Fruit fly (Drosophila melanogaster) whole organism, embryonic: Measurements from ENCODE around the gene Ugt305A1.

Experiments
- Bgb ChIP-seq: fragments of 200-800 bp; sonication (Bioruptor generic); IDR thresholded peaks from 2 replicates; pipeline ENCODE4 v1.3.6; 2022; ENCODE audit warnings: missing biosample characterization, missing genetic modification characterization; ENCODE audit not compliant: partially characterized antibody
- Bteb2 ChIP-seq: fragments of 200-800 bp; sonication (Bioruptor generic); optimal IDR thresholded peaks from 2 replicates; lab custom pipeline; 2016; ENCODE audit warnings: missing biosample characterization, missing genetic modification characterization
- CG10543 ChIP-seq: fragments of 200-800 bp; sonication (Bioruptor generic); optimal IDR thresholded peaks from 3 replicates; lab custom pipeline; 2017; ENCODE audit warnings: missing biosample characterization, mild to moderate bottlenecking, missing genetic modification characterization, moderate library complexity
- CG10565 ChIP-seq: fragments of 200-800 bp; sonication (Bioruptor generic); optimal IDR thresholded peaks from 3 replicates; lab custom pipeline; 2016; ENCODE audit warnings: missing biosample characterization, mild to moderate bottlenecking, missing genetic modification characterization
- CG10959 ChIP-seq: fragments of 200-800 bp; sonication (Bioruptor generic); IDR thresholded peaks from 2 replicates; pipeline ENCODE4 v1.3.6; 2022; ENCODE audit warnings: missing biosample characterization, missing genetic modification characterization
- CG11456 ChIP-seq: fragments of 200-800 bp; sonication (Bioruptor generic); IDR thresholded peaks from 3 replicates; pipeline ENCODE4 v1.3.6; 2022; ENCODE audit warnings: missing biosample characterization, missing genetic modification characterization
- CG12071 ChIP-seq: fragments of 200-800 bp; sonication (Bioruptor generic); optimal IDR thresholded peaks from 3 replicates; lab custom pipeline; 2018; ENCODE audit warnings: missing biosample characterization, mild to moderate bottlenecking, missing genetic modification characterization
- CG12236 ChIP-seq: fragments of 200-800 bp; sonication (Bioruptor generic); optimal IDR thresholded peaks from 2 replicates; lab custom pipeline; 2016; ENCODE audit warnings: missing biosample characterization, missing genetic modification characterization
- CG12942 ChIP-seq: fragments of 200-800 bp; sonication (Bioruptor generic); optimal IDR thresholded peaks from 3 replicates; lab custom pipeline; 2016; ENCODE audit warnings: missing biosample characterization, missing genetic modification characterization
- CG13296 ChIP-seq: fragments of 200-800 bp; sonication (Bioruptor generic); optimal IDR thresholded peaks from 3 replicates; lab custom pipeline; 2018; ENCODE audit warnings: missing biosample characterization, mild to moderate bottlenecking, missing genetic modification characterization
- CG14965 ChIP-seq: fragments of 200-800 bp; sonication (Bioruptor generic); optimal IDR thresholded peaks from 2 replicates; lab custom pipeline; 2016; ENCODE audit warnings: missing biosample characterization, missing genetic modification characterization, borderline replicate concordance
- CG31365 ChIP-seq: fragments of 200-800 bp; sonication (Bioruptor generic); optimal IDR thresholded peaks from 2 replicates; lab custom pipeline; 2018; ENCODE audit warnings: missing biosample characterization, mild to moderate bottlenecking, missing genetic modification characterization
- CG34376 ChIP-seq: fragments of 200-800 bp; sonication (Bioruptor generic); optimal IDR thresholded peaks from 2 replicates; lab custom pipeline; 2018; ENCODE audit warnings: missing biosample characterization, mild to moderate bottlenecking, missing genetic modification characterization
- CG34422 ChIP-seq: fragments of 200-800 bp; sonication (Bioruptor generic); IDR thresholded peaks from 3 replicates; pipeline ENCODE4 v1.3.6; 2022; ENCODE audit warnings: missing biosample characterization, missing genetic modification characterization
- CG5180 ChIP-seq: fragments of 200-800 bp; sonication (Bioruptor generic); optimal IDR thresholded peaks from 3 replicates; lab custom pipeline; 2017; ENCODE audit warnings: missing biosample characterization, missing genetic modification characterization, mild to moderate bottlenecking, moderate library complexity, missing genetic modification reagents
- CG6689 ChIP-seq: fragments of 200-800 bp; sonication (Bioruptor generic); IDR thresholded peaks from 2 replicates; pipeline ENCODE4 v1.3.6; 2022; ENCODE audit warnings: missing biosample characterization, missing genetic modification characterization
- CG9609 ChIP-seq: fragments of 200-800 bp; sonication (Bioruptor generic); optimal IDR thresholded peaks from 3 replicates; lab custom pipeline; 2016; ENCODE audit warnings: missing biosample characterization, missing genetic modification characterization
- CG9876 ChIP-seq: fragments of 200-800 bp; sonication (Bioruptor generic); optimal IDR thresholded peaks from 2 replicates; lab custom pipeline; 2016; ENCODE audit warnings: missing biosample characterization, missing genetic modification characterization
- CG9932 ChIP-seq: fragments of 200-800 bp; sonication (Bioruptor generic); IDR thresholded peaks from 2 replicates; pipeline ENCODE4 v1.3.6; 2022; ENCODE audit warnings: missing biosample characterization, missing genetic modification characterization
- CTCF ChIP-seq: fragments of 200-800 bp; sonication (Bioruptor generic); optimal IDR thresholded peaks from 2 replicates; lab custom pipeline; 2017; ENCODE audit warnings: missing biosample characterization, mild to moderate bottlenecking, missing genetic modification characterization, moderate library complexity
- CrebB ChIP-seq: fragments of 200-800 bp; sonication (Bioruptor generic); optimal IDR thresholded peaks from 3 replicates; lab custom pipeline; 2018; ENCODE audit warnings: missing biosample characterization, mild to moderate bottlenecking, missing genetic modification characterization
- Dip2 ChIP-seq: fragments of 200-800 bp; sonication (Bioruptor generic); IDR thresholded peaks from 2 replicates; pipeline ENCODE4 v1.3.6; 2022; ENCODE audit warnings: missing biosample characterization, missing genetic modification characterization
- Dll ChIP-seq: fragments of 200-800 bp; sonication (Bioruptor generic); IDR thresholded peaks from 4 replicates; pipeline ENCODE4 v1.3.6; 2022; ENCODE audit warnings: missing biosample characterization, missing genetic modification characterization; ENCODE audit not compliant: partially characterized antibody
- E2f2 ChIP-seq: fragments of 200-800 bp; sonication (Bioruptor generic); IDR thresholded peaks from 2 replicates; pipeline ENCODE4 v1.3.6; 2022; ENCODE audit warnings: missing biosample characterization, missing genetic modification characterization
- Fer1 ChIP-seq: fragments of 200-800 bp; sonication (Bioruptor generic); optimal IDR thresholded peaks from 2 replicates; lab custom pipeline; 2017; ENCODE audit warnings: missing biosample characterization, mild to moderate bottlenecking, missing genetic modification characterization
- HmgZ ChIP-seq: fragments of 200-800 bp; sonication (Bioruptor generic); optimal IDR thresholded peaks from 2 replicates; lab custom pipeline; 2018; ENCODE audit warnings: missing biosample characterization, mild to moderate bottlenecking, missing genetic modification characterization
- Usf ChIP-seq: fragments of 200-800 bp; sonication (Bioruptor generic); optimal IDR thresholded peaks from 2 replicates; lab custom pipeline; 2017; ENCODE audit warnings: missing genotype, missing biosample characterization, missing genetic modification characterization
- ash1 ChIP-seq: fragments of 200-800 bp; sonication (Bioruptor generic); optimal IDR thresholded peaks from 2 replicates; lab custom pipeline; 2018; ENCODE audit warnings: missing biosample characterization, mild to moderate bottlenecking, missing genetic modification characterization
- bbx ChIP-seq: fragments of 200-800 bp; sonication (Bioruptor generic); IDR thresholded peaks from 2 replicates; pipeline ENCODE4 v1.3.6; 2022; ENCODE audit warnings: missing biosample characterization, missing genetic modification characterization; ENCODE audit not compliant: partially characterized antibody
- bcd ChIP-seq: fragments of 200-800 bp; sonication (Bioruptor generic); optimal IDR thresholded peaks from 2 replicates; lab custom pipeline; 2017; ENCODE audit warnings: missing biosample characterization, mild to moderate bottlenecking, missing genetic modification characterization
- chm ChIP-seq: fragments of 200-800 bp; sonication (Bioruptor generic); IDR thresholded peaks from 2 replicates; pipeline ENCODE4 v1.3.6; 2022; ENCODE audit warnings: missing biosample characterization, missing genetic modification characterization
- dati ChIP-seq: fragments of 200-800 bp; sonication (Bioruptor generic); IDR thresholded peaks from 2 replicates; pipeline ENCODE4 v1.3.6; 2022; ENCODE audit warnings: missing biosample characterization, missing genetic modification characterization
- gem ChIP-seq: fragments of 200-800 bp; sonication (Bioruptor generic); optimal IDR thresholded peaks from 2 replicates; lab custom pipeline; 2019; ENCODE audit warnings: missing biosample characterization, mild to moderate bottlenecking, missing genetic modification characterization, moderate library complexity
- insv ChIP-seq, 2 experiments: fragments of 200-800 bp; sonication (Bioruptor generic); optimal IDR thresholded peaks; 3 replicates each; lab custom pipeline; 2016 to 2018; ENCODE audit warnings: missing biosample characterization in 2 of 2, missing genetic modification characterization in 2 of 2
- kni ChIP-seq: fragments of 200-800 bp; sonication (Bioruptor generic); optimal IDR thresholded peaks from 3 replicates; lab custom pipeline; 2017; ENCODE audit warnings: mild to moderate bottlenecking, missing biosample characterization, missing genetic modification reagents, missing genetic modification characterization
- knrl ChIP-seq: fragments of 200-800 bp; sonication (Bioruptor generic); IDR thresholded peaks from 3 replicates; pipeline ENCODE4 v1.3.6; 2022; ENCODE audit warnings: missing biosample characterization, missing genetic modification characterization; ENCODE audit not compliant: partially characterized antibody
- lbe ChIP-seq: fragments of 200-800 bp; sonication (Bioruptor generic); optimal IDR thresholded peaks from 2 replicates; lab custom pipeline; 2016; ENCODE audit warnings: missing biosample characterization, mild to moderate bottlenecking, missing genetic modification characterization
- lola ChIP-seq, 3 experiments: fragments of >200 bp in 2 of 3; fragments of 200-800 bp in 1 of 3; sonication (Bioruptor generic) in 1 of 3; optimal IDR thresholded peaks; 2 replicates each; lab custom pipeline; 2017 to 2019; ENCODE audit warnings: missing biosample characterization in 3 of 3, missing genetic modification characterization in 3 of 3, mild to moderate bottlenecking in 1 of 3, moderate library complexity in 1 of 3
- lov ChIP-seq, 2 experiments: fragments of 200-800 bp in 1 of 2; fragments of >200 bp in 1 of 2; sonication (Bioruptor generic) in 1 of 2; IDR thresholded peaks in 1 of 2; optimal IDR thresholded peaks in 1 of 2; 2 replicates in 1 of 2; 3 replicates in 1 of 2; pipeline versions ENCODE4 v1.3.6 to Lab custom; 2017 to 2022; ENCODE audit warnings: missing biosample characterization in 1 of 2, missing genetic modification characterization in 1 of 2
- luna ChIP-seq: fragments of 200-800 bp; sonication (Bioruptor generic); optimal IDR thresholded peaks from 2 replicates; lab custom pipeline; 2016; ENCODE audit warnings: missing biosample characterization, missing genetic modification characterization
- mirr ChIP-seq: fragments of 200-800 bp; sonication (Bioruptor generic); optimal IDR thresholded peaks from 3 replicates; lab custom pipeline; 2018; ENCODE audit warnings: missing biosample characterization, mild to moderate bottlenecking, missing genetic modification characterization
- nerfin-1 ChIP-seq: fragments of 200-800 bp; sonication (Bioruptor generic); optimal IDR thresholded peaks from 3 replicates; lab custom pipeline; 2019; ENCODE audit warnings: missing biosample characterization, mild to moderate bottlenecking, missing genetic modification characterization, moderate library complexity
- psq ChIP-seq: fragments of 200-800 bp; sonication (Bioruptor generic); optimal IDR thresholded peaks from 2 replicates; lab custom pipeline; 2017; ENCODE audit warnings: missing biosample characterization, missing genetic modification characterization
- ranshi ChIP-seq: fragments of 200-800 bp; sonication (Bioruptor generic); IDR thresholded peaks from 2 replicates; pipeline ENCODE4 v1.3.6; 2022; ENCODE audit warnings: missing biosample characterization, missing genetic modification characterization
- scrt ChIP-seq: fragments of 200-800 bp; sonication (Bioruptor generic); optimal IDR thresholded peaks from 2 replicates; lab custom pipeline; 2018; ENCODE audit warnings: missing biosample characterization, mild to moderate bottlenecking, missing genetic modification characterization, moderate library complexity
- sima ChIP-seq: fragments of 200-800 bp; sonication (Bioruptor generic); optimal IDR thresholded peaks from 2 replicates; lab custom pipeline; 2016; ENCODE audit warnings: missing biosample characterization, missing genetic modification characterization
- tio ChIP-seq: fragments of 200-800 bp; sonication (Bioruptor generic); optimal IDR thresholded peaks from 2 replicates; lab custom pipeline; 2017; ENCODE audit warnings: missing biosample characterization, missing genetic modification characterization, inconsistent platforms
- vnd ChIP-seq: fragments of 200-800 bp; sonication (Bioruptor generic); IDR thresholded peaks from 3 replicates; pipeline ENCODE4 v1.3.6; 2022; ENCODE audit warnings: missing biosample characterization, missing genetic modification characterization; ENCODE audit not compliant: partially characterized antibody
- wek ChIP-seq: fragments of 200-800 bp; sonication (Bioruptor generic); optimal IDR thresholded peaks from 3 replicates; lab custom pipeline; 2018; ENCODE audit warnings: missing biosample characterization, mild to moderate bottlenecking, missing genetic modification characterization, moderate library complexity

The Ugt305A1 gene

DNA sequence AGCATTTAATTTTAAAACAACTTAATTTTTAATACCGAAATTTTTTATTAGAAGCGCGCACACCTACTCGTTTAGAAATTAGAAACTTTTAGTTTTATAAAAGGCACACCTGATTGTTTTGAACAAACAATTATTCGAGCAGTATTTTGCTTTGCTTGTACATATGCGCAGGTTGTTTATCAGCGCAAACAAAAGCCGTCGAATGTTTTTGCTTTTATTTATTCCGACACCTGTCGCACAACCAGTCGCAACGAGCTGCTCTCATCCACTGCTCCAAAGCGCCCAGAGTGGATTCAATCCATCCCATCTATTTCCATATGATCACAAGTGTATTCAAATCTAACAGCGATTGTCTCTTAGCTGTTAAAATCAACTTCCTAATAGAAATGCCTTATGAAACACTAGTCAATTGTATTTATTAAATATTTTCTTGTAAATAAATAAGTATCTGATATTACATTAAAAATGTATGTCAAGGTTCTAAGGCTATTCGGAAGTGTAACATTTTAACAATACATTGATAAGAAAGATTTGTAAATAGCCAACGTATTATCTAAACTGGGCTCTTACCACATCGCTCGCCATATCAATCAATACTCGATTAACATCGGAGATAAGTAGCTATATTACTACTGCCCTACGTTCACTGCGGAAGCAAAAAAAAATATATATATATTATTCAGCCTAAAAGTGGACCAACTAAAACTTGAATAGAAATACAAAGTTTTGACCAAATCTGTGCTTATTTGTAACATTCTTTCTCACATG lies 33.6 kb upstream of the Ugt305A1 start, which contains the start of gene CG11594 (continued):
- TF ChIP-seq CG5180 (GFP tag; lab: Kevin White, UChicago): no peak
- TF ChIP-seq luna (GFP tag; lab: Kevin White, UChicago): no peak
- no peak for TF ChIP-seq vnd (GFP tag; lab: Robert Waterston, UW)
- TF ChIP-seq CG9876 (GFP tag; lab: Kevin White, UChicago): no peak
- no peak for TF ChIP-seq CG14965 (GFP tag; lab: Kevin White, UChicago)
- no peak for TF ChIP-seq tio (GFP tag; lab: Kevin White, UChicago)
- no peak for TF ChIP-seq CG34422 (GFP tag; lab: Robert Waterston, UW)
- TF ChIP-seq ranshi (GFP tag; lab: Robert Waterston, UW): peak; percentile 46; the same call in 1 of the 2 replicates
- no peak for TF ChIP-seq sima (GFP tag; lab: Kevin White, UChicago)
- TF ChIP-seq ash1 (GFP tag; lab: Kevin White, UChicago): no peak
- no peak for TF ChIP-seq psq (GFP tag; lab: Kevin White, UChicago)
- TF ChIP-seq Dip2 (GFP tag; lab: Robert Waterston, UW): no peak
- TF ChIP-seq insv (GFP tag; optimal IDR thresholded peaks at IDR 0.05; lab: Kevin White, UChicago): no peak
- TF ChIP-seq HmgZ: peak; percentile 21
- no peak for TF ChIP-seq Bgb (GFP tag; lab: Robert Waterston, UW)
- no peak for TF ChIP-seq CG12942 (GFP tag; lab: Kevin White, UChicago)
- TF ChIP-seq kni (GFP tag; lab: Kevin White, UChicago): no peak
- TF ChIP-seq CG12071 (GFP tag; lab: Kevin White, UChicago): peak; percentile 54
- TF ChIP-seq lbe (GFP tag; lab: Kevin White, UChicago): no peak
- no peak for TF ChIP-seq CG6689 (GFP tag; lab: Robert Waterston, UW)
- no peak for TF ChIP-seq Dll (GFP tag; lab: Robert Waterston, UW)
- no peak for TF ChIP-seq lov (optimal IDR thresholded peaks at IDR 0.05; lab: Kevin White, UChicago)
- TF ChIP-seq lov (GFP tag; IDR thresholded peaks at IDR 0.05; lab: Robert Waterston, UW): no peak
- no peak for TF ChIP-seq CrebB (tag; lab: Kevin White, UChicago)
- no peak for TF ChIP-seq CG10959 (GFP tag; lab: Robert Waterston, UW)
- no peak for TF ChIP-seq dati (GFP tag; lab: Robert Waterston, UW)
- TF ChIP-seq CG9609 (GFP tag; lab: Kevin White, UChicago): no peak
- TF ChIP-seq nerfin-1: no peak
- TF ChIP-seq scrt (GFP tag; lab: Kevin White, UChicago): no peak
- TF ChIP-seq Usf (GFP tag; lab: Kevin White, UChicago): no peak
- TF ChIP-seq E2f2: no peak
- no peak for TF ChIP-seq CG12236
- TF ChIP-seq CG10565 (GFP tag; lab: Kevin White, UChicago): no peak
- TF ChIP-seq CG13296 (GFP tag; lab: Kevin White, UChicago): peak; percentile 49
- no peak for TF ChIP-seq CG31365 (tag; lab: Kevin White, UChicago)
- peak; percentile 60 for TF ChIP-seq CG34376 (GFP tag; lab: Kevin White, UChicago)
- peak; percentile 22 for TF ChIP-seq mirr (GFP tag; lab: Kevin White, UChicago)
- TF ChIP-seq wek: no peak
- TF ChIP-seq CG11456: no peak
- TF ChIP-seq chm (GFP tag; lab: Robert Waterston, UW): no peak
- no peak for TF ChIP-seq bbx (GFP tag; lab: Robert Waterston, UW)
- TF ChIP-seq Fer1: no peak
- TF ChIP-seq CG9932 (GFP tag; lab: Robert Waterston, UW): no peak
- no peak for TF ChIP-seq knrl (GFP tag; lab: Robert Waterston, UW)
- TF ChIP-seq bcd: peak; percentile 21
- peak; percentile 40 for TF ChIP-seq CG10543 (GFP tag; lab: Kevin White, UChicago)
- TF ChIP-seq CTCF (GFP tag; lab: Kevin White, UChicago): no peak
- peak; percentile 8 for TF ChIP-seq Bteb2 (GFP tag; lab: Kevin White, UChicago)
- no peak for TF ChIP-seq gem (tag; lab: Kevin White, UChicago)
- no peak for TF ChIP-seq lola (GFP tag; optimal IDR thresholded peaks at IDR 0.05; lab: Kevin White, UChicago)
